Fruit fly (Drosophila melanogaster): ENCODE results near the gene st.

DNA sequence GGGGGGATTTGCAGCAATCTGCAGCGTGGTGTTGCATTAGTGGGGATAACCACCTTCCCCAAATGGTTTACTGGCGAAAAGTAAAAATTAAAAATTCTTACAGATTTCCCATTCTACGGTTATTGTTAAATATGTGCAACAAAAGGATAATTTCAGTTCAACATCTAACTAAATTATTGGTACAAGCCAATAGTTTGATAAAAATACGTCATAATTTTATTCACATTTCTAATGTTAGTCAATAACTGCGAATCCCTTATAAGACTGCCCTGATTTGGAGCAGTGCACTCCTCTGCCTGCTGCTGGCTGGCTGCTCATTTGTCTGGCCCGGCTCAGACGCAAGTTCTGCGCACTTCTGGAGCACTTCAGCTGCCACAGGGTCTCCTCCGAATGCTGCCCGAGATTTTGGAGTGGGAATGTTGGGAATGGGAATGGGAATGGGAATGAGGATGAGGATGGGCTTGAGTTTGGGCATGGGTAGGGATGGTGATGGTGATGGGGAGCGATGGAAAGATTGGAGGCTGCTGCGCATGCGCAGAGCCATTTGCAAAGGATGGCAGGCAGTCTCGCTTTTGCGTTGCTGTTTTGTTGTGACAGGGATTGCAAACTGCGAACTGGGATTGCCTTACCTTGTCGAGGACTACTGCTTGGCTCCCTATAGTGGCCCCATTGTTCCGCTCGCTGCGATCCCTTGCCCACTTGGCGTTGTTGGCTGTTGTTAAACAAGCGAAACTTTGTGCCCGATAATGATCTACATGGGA, 7.4 kb upstream of the st start:
- TF ChIP-seq Myc (optimal IDR thresholded peaks at IDR 0.05) (no peak), h (optimal IDR thresholded peaks at IDR 0.05) (no peak), ttk (optimal IDR thresholded peaks at IDR 0.05) (no peak), Sin3A (optimal IDR thresholded peaks at IDR 0.05) (no peak)
